Fruit fly (Drosophila melanogaster) S2 (cell line): ENCODE measurements around the gene Gbeta13F.

Experiments used
- CG8478 ChIP-seq: fragments of >200 bp; optimal IDR thresholded peaks from 2 replicates; lab custom pipeline; 2018
- CTCF ChIP-seq, 2 experiments: fragments of >200 bp; optimal IDR thresholded peaks; 2 replicates each; lab custom pipeline; 2018

DNA sequence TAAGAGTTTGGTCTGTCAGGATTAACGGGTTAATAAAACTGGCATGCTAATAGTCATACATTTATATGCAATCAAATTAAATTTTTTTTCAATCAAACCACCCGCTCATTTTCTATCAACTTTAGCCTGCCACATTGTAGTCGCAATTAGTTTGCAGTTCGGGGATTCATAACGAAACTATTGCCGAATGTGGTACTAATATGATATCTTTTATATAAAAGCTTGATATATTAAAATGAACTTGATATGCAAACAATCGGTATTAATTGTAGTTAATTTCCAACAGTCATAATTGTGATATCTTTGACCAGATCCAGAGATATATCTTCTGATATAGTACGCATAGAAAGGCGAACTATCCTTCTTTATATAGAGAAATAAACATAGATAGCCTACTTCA, 6.1 kb downstream of the Gbeta13F start:
- TF ChIP-seq CG8478 (no peak), CTCF (optimal IDR thresholded peaks at IDR 0.05; lab: Kevin White, UChicago) (no peak)
